Worm (Caenorhabditis elegans): ENCODE data around the gene Y73B3B.3.
"Not testable (repeated sequence)": the region's sequence is repeated elsewhere in the genome, so short reads cannot be mapped to it uniquely, and the experiment has no call there.

The Y73B3B.3 gene

DNA sequence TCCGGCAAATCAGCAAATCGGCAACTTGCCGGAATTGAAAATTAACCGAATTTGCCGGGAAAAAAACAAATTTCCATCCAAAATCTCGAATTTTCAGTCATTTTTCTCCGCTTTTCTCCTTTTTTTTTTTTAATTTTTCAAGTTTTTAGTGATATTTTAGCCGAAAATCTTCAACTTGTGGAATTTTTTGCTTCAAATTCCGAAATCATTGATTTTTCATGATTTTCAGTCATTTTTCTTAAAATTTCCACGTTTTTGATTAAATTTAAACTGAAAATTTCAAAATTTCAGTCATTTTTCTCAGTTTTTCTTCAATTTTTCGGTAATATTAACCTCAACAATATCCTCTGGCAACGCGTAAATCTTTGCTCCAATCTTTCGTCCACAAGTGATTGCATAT lies at the start of gene Y73B3B.3:
Y73B3B.3 (plus strand) TSS at position 301 of the 400 bp plus-strand sequence.
- TF ChIP-seq ceh-100 (GFP tag; IDR thresholded peaks at IDR 0.05); mes-4 (tag; optimal IDR thresholded peaks at IDR 0.05); xnd-1 (tag; optimal IDR thresholded peaks at IDR 0.05): not testable (repeated sequence)

DNA sequence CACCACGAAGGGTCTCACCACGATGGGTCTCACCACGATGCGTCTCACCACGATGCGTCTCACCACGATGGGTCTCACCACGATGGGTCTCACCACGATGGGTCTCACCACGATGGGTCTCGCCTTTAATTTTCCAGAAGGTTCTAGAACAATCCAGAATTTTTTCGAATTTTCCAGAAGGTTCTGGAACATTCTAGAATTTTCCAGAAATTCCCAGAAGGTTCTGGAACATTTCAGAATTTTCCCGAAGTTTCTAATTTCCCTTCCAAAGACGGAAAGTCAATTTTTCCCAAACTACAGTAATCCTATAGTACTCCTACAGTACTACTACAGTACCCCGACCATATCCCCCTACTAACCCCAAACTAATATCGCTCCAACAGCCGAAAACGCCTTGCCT lies 48.2 kb upstream of the Y73B3B.3 start:
- TF ChIP-seq hsf-1 (GFP tag; IDR thresholded peaks at IDR 0.05), result peak; percentile 94
- TF ChIP-seq D2030.7 (GFP tag; IDR thresholded peaks at IDR 0.05), result 0 out of 2 replicates have a peak, but pooled peaks have one; percentile 24
- TF ChIP-seq F33H1.4 (GFP tag; IDR thresholded peaks at IDR 0.05), result peak; percentile 43
- peak; percentile 43; the same call in 1 of the 2 replicates for TF ChIP-seq dox-1 (GFP tag; IDR thresholded peaks at IDR 0.05)

DNA sequence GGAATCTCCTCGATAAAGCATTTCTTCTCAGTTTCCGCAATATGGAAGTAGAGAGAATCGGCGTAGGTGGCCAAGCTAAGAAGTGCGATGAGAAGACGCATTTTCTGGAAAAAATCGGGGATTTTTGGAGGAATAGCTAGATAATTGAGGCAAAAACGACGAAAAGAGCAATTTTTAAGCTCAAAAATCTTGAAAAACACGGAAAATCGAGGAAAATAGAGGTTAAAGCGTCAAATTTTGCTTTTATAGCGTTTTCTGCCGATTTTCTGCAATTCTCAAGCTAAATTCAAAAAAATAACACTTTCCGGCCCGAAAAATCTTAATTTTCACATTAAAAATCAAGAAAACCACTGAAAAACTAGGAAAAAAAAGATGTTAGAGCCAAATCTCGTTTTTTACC lies 46.8 kb upstream of the Y73B3B.3 start, which contains the start of gene tmed-12:
tmed-12 (minus strand) TSS at position 101 of the 400 bp plus-strand sequence.
- TF ChIP-seq D2030.7 (GFP tag; IDR thresholded peaks at IDR 0.05); mcd-1 (GFP tag; IDR thresholded peaks at IDR 0.05); rpc-1 (optimal IDR thresholded peaks at IDR 0.05); rpc-1 (tag; optimal IDR thresholded peaks at IDR 0.05): not testable (repeated sequence)

DNA sequence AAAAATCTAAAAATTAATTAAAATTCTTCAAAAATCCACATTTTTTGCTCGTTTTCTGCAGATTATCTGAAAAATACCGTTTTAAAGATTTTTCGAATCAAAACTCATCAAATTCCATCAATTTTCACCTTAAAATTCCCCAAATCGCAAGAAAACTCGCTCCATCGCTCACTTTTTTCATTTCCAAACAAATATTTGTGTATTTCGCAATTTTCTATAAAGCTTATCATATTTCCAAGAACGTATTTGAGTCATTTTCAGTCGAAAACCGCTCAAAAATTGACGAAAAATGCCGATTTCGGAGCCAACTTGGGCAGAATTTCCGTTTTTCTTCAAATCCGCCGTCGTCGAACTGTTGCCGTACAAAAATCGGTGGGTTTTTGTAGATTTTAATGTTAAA lies 46.0 kb upstream of the Y73B3B.3 start:
- TF ChIP-seq cebp-1 (GFP tag; IDR thresholded peaks at IDR 0.05), result peak; percentile 79
- peak; percentile 77 for TF ChIP-seq cebp-1 (tag; optimal IDR thresholded peaks at IDR 0.05)

DNA sequence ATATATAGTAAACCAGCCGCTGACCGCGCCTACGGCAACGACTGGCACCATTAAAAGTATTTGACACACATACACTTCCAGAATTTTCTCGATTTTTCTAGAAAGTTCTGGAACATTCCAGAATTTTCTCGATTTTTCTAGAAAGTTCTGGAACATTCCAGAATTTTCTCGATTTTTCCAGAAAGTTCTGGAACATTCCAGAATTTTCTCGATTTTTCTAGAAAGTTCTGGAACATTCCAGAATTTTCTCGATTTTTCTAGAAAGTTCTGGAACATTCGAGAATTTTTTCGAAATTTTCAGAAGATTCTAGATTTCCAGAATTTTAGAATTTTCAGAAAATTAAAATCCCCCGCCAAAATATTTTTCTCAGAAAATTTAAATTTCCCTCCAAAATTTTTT lies 41.2 kb upstream of the Y73B3B.3 start:
- 0 out of 2 replicates have a peak, but pooled peaks have one; percentile 16 for TF ChIP-seq madf-6 (GFP tag; IDR thresholded peaks at IDR 0.05)
- peak; percentile 93 for TF ChIP-seq hsf-1 (GFP tag; IDR thresholded peaks at IDR 0.05)
- peak; percentile 64 for TF ChIP-seq dox-1 (GFP tag; IDR thresholded peaks at IDR 0.05)

DNA sequence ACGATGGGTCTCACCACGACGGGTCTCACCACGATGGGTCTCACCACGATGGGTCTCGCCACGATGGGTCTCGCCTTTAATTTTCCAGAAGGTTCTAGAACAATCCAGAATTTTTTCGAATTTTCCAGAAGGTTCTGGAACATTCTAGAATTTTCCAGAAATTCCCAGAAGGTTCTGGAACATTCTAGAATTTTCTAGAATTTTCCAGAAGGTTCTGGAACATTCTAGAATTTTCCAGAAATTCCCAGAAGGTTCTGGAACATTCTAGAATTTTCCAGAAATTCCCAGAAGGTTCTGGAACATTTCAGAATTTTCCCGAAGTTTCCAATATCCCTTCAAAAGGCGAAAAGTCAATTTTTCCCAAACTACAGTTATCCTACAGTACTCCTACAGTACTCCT lies 40.2 kb upstream of the Y73B3B.3 start:
- TF ChIP-seq dox-1 (GFP tag; IDR thresholded peaks at IDR 0.05) (peak; percentile 82), ekl-4 (GFP tag; IDR thresholded peaks at IDR 0.05) (0 out of 2 replicates have a peak, but pooled peaks have one; percentile 14), rcor-1 (GFP tag; IDR thresholded peaks at IDR 0.05) (peak; percentile 32; the same call in 1 of the 2 replicates), ceh-100 (GFP tag; IDR thresholded peaks at IDR 0.05) (0 out of 2 replicates have a peak, but pooled peaks have one; percentile 50), F33H1.4 (GFP tag; IDR thresholded peaks at IDR 0.05) (peak; percentile 6; the same call in 1 of the 2 replicates), Y79H2A.3 (GFP tag; conservative IDR thresholded peaks at IDR 0.05) (0 out of 2 replicates have a peak, but pooled peaks have one; percentile 26), egrh-3 (GFP tag; IDR thresholded peaks at IDR 0.05) (0 out of 2 replicates have a peak, but pooled peaks have one; percentile 6), hsf-1 (GFP tag; IDR thresholded peaks at IDR 0.05) (peak; percentile 98), pbrm-1 (GFP tag; IDR thresholded peaks at IDR 0.05) (0 out of 2 replicates have a peak, but pooled peaks have one; percentile 47), madf-6 (GFP tag; IDR thresholded peaks at IDR 0.05) (peak; percentile 50; the same call in 1 of the 2 replicates)

DNA sequence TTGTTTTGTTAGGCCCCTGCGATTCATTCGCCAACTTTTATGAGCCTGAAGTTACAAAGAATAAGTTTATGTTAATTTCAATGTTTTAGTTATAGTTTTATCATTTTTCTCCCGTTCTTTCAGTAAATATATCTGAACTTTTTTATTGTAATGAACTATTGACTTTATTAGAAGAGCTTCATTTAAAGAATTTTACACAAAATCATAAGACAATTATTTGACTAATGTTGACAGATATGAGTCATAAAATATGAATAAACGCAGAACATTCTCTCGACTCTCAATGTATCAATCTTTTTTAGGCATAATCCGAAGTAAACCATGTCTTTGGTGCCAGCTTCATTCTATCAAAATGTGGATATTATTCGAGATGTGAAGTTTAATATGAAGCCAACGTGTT lies 32.7 kb upstream of the Y73B3B.3 start, which contains the start of the genes T08D2.5 and T08D2.4:
T08D2.5 (plus strand) TSS at position 301 of the 400 bp plus-strand sequence.
T08D2.4 (plus strand) TSS at position 322 of the 400 bp plus-strand sequence.
- TF ChIP-seq die-1 (tag; optimal IDR thresholded peaks at IDR 0.05) (no peak), attf-3 (GFP tag; conservative IDR thresholded peaks at IDR 0.05) (no peak), C17E4.6 (GFP tag; IDR thresholded peaks at IDR 0.05) (no peak), F57C9.4 (tag; optimal IDR thresholded peaks at IDR 0.05) (no peak), hmg-1.2 (GFP tag; IDR thresholded peaks at IDR 0.05) (no peak), ets-4 (GFP tag; optimal IDR thresholded peaks at IDR 0.05) (no peak), sdz-38 (tag; optimal IDR thresholded peaks at IDR 0.05) (no peak), D2030.7 (GFP tag; IDR thresholded peaks at IDR 0.05) (no peak), repo-1 (tag; optimal IDR thresholded peaks at IDR 0.05) (no peak), nhr-90 (tag; optimal IDR thresholded peaks at IDR 0.05) (no peak), nhr-80 (tag; optimal IDR thresholded peaks at IDR 0.05) (no peak), attf-5 (GFP tag; optimal IDR thresholded peaks at IDR 0.05) (no peak), Y79H2A.3 (GFP tag; conservative IDR thresholded peaks at IDR 0.05) (no peak), egrh-3 (GFP tag; IDR thresholded peaks at IDR 0.05) (no peak), ztf-18 (tag; optimal IDR thresholded peaks at IDR 0.05) (no peak), lin-35 (GFP tag; optimal IDR thresholded peaks at IDR 0.05) (no peak), dpff-1 (tag; optimal IDR thresholded peaks at IDR 0.05) (no peak), let-526 (GFP tag; IDR thresholded peaks at IDR 0.05) (no peak), unc-62 (GFP tag; optimal IDR thresholded peaks at IDR 0.05) (no peak), lag-1 (GFP tag; IDR thresholded peaks at IDR 0.05) (no peak)

Measured in whole organism, young adult.